3 fruit fly cellular contexts compared by ENCODE assay signal in the genomic region with DNA sequence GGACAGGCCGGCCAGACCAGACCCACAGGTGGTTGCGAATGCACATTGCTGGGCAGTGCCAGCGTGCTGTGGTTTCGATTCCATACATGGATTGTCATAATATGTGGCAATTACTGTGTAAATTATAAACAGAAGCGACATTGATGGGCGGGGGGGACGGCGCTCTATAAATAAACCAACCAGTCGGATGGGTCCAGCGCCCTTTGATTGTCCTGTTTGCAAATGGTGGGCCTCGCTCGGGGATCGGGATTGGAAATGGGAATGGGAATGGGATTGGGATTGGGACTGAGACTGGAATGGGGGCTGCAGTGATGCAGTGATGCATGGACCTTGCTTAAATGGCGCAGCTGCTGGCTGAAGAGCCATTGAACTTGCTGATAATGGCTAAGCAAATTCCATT.
TF ChIP-seq lines count a peak whose summit lies in the region.

No protein-coding gene starts in this region.

- no peak for TF ChIP-seq CTCF in whole organism, embryonic (GFP tag; optimal IDR thresholded peaks at IDR 0.05; lab: Kevin White, UChicago)

TF ChIP-seq in whole organism, embryonic, 481 proteins besides CTCF, POLR2A, EP300 and RAD21:
- no peak for TF ChIP-seq sd (tag; optimal IDR thresholded peaks at IDR 0.05; lab: Kevin White, UChicago)
- no peak for TF ChIP-seq CG2120 (GFP tag; optimal IDR thresholded peaks at IDR 0.05; lab: Kevin White, UChicago)
- TF ChIP-seq sr (GFP tag; IDR thresholded peaks at IDR 0.05; lab: Robert Waterston, UW): no peak
- peak; percentile 0 for TF ChIP-seq Med (GFP tag; lab: Kevin White, UChicago)
- TF ChIP-seq CG31365 (tag; optimal IDR thresholded peaks at IDR 0.05; lab: Kevin White, UChicago): no peak
- peak; percentile 32 for TF ChIP-seq nom (GFP tag; optimal IDR thresholded peaks at IDR 0.05; lab: Kevin White, UChicago)
- TF ChIP-seq CkIIα-i1 (GFP tag; IDR thresholded peaks at IDR 0.05; lab: Robert Waterston, UW): no peak
- TF ChIP-seq Optix (GFP tag; IDR thresholded peaks at IDR 0.05; lab: Robert Waterston, UW): 0 out of 3 replicates have a peak, but pooled peaks have one; percentile 12
TF ChIP-seq in whole organism, embryonic: peak in this region for 3.

TF ChIP-seq in whole organism, prepupa, 60 proteins besides CTCF, POLR2A, EP300 and RAD21:
- peak; percentile 23 for TF ChIP-seq CG6808 (GFP tag; optimal IDR thresholded peaks at IDR 0.05; lab: Kevin White, UChicago)
- TF ChIP-seq ss (GFP tag; optimal IDR thresholded peaks at IDR 0.05; lab: Kevin White, UChicago): peak; percentile 52 to 65
- TF ChIP-seq salr (GFP tag; optimal IDR thresholded peaks at IDR 0.05; lab: Kevin White, UChicago): peak in 1 of 2 experiments; percentile 4
- TF ChIP-seq spab (GFP tag; optimal IDR thresholded peaks at IDR 0.05; lab: Kevin White, UChicago): peak; percentile 17
- 0 out of 3 replicates have a peak, but pooled peaks have one; percentile 6 for TF ChIP-seq CG6163 (GFP tag; IDR thresholded peaks at IDR 0.05; lab: Robert Waterston, UW)
- no peak for TF ChIP-seq fd59A (GFP tag; optimal IDR thresholded peaks at IDR 0.05; lab: Kevin White, UChicago)
- TF ChIP-seq CG6792 (GFP tag; optimal IDR thresholded peaks at IDR 0.05; lab: Kevin White, UChicago): no peak
- TF ChIP-seq CG9139 (GFP tag; optimal IDR thresholded peaks at IDR 0.05; lab: Kevin White, UChicago): peak; percentile 43
- no peak for TF ChIP-seq eg (GFP tag; IDR thresholded peaks at IDR 0.05; lab: Robert Waterston, UW)
- peak; percentile 29 for TF ChIP-seq CG1621 (tag; optimal IDR thresholded peaks at IDR 0.05; lab: Kevin White, UChicago)
- TF ChIP-seq CG32006 (GFP tag; optimal IDR thresholded peaks at IDR 0.05; lab: Kevin White, UChicago): no peak
- peak; percentile 25 for TF ChIP-seq dsx (GFP tag; optimal IDR thresholded peaks at IDR 0.05; lab: Kevin White, UChicago; ENCODE audit: poor library complexity, severe bottlenecking)
TF ChIP-seq in whole organism, prepupa: peak in this region for 8.

TF ChIP-seq in whole organism, pupa, 21 proteins besides CTCF, POLR2A, EP300 and RAD21:
- TF ChIP-seq CG13204 (GFP tag; optimal IDR thresholded peaks at IDR 0.05; lab: Kevin White, UChicago) (peak; percentile 39), EcR (GFP tag; optimal IDR thresholded peaks at IDR 0.05; lab: Kevin White, UChicago) (peak; percentile 95), CG15710 (tag; optimal IDR thresholded peaks at IDR 0.05; lab: Kevin White, UChicago) (no peak)
